Worm (Caenorhabditis elegans): ENCODE data around the gene cdh-4.

Gene cdh-4

ce11 chrIII:4470793-4471192 is 49.4 kb upstream of the cdh-4 start (continued):
- TF ChIP-seq T26A8.4 (GFP tag; IDR thresholded peaks at IDR 0.05), result peak; percentile 87
- no peak for TF ChIP-seq ceh-32 (tag; optimal IDR thresholded peaks at IDR 0.05; ENCODE audit: poor library complexity)
- TF ChIP-seq spr-3 (GFP tag; optimal IDR thresholded peaks at IDR 0.05), result peak; percentile 84
- TF ChIP-seq lin-38 (GFP tag; IDR thresholded peaks at IDR 0.05), result peak; percentile 77
- TF ChIP-seq zag-1 (tag; optimal IDR thresholded peaks at IDR 0.05), result no peak
- peak; percentile 59 for TF ChIP-seq F49E8.2 (tag; optimal IDR thresholded peaks at IDR 0.05; ENCODE audit: borderline replicate concordance)
- TF ChIP-seq sdz-12 (GFP tag; optimal IDR thresholded peaks at IDR 0.05), result peak; percentile 53
- peak; percentile 59 for TF ChIP-seq lir-3 (tag; optimal IDR thresholded peaks at IDR 0.05)
- TF ChIP-seq ceh-44 (GFP tag; IDR thresholded peaks at IDR 0.05), result peak; percentile 87
- 0 out of 2 replicates have a peak, but pooled peaks have one; percentile 54 for TF ChIP-seq Y75B8A.6 (GFP tag; IDR thresholded peaks at IDR 0.05)
- TF ChIP-seq dmd-6 (GFP tag; IDR thresholded peaks at IDR 0.05), result peak; percentile 54
- TF ChIP-seq nhr-41 (GFP tag; IDR thresholded peaks at IDR 0.05), result 0 out of 2 replicates have a peak, but pooled peaks have one; percentile 36
- TF ChIP-seq ceh-28 (tag; optimal IDR thresholded peaks at IDR 0.05), result no peak
- no peak for TF ChIP-seq lin-29 (GFP tag; IDR thresholded peaks at IDR 0.05)
- no peak for TF ChIP-seq ces-1 (GFP tag; optimal IDR thresholded peaks at IDR 0.05)
- peak; percentile 77 for TF ChIP-seq tra-1 (GFP tag; IDR thresholded peaks at IDR 0.05)
- peak; percentile 84 for TF ChIP-seq mes-2 (tag; optimal IDR thresholded peaks at IDR 0.05; ENCODE audit: poor library complexity, severe bottlenecking)
- TF ChIP-seq lin-39 (tag; optimal IDR thresholded peaks at IDR 0.05), result no peak
- peak; percentile 65; the same call in 1 of the 2 replicates for TF ChIP-seq dmd-9 (GFP tag; IDR thresholded peaks at IDR 0.05)
- peak; percentile 75 for TF ChIP-seq mep-1 (tag; optimal IDR thresholded peaks at IDR 0.05)
- TF ChIP-seq mxl-3 (GFP tag; optimal IDR thresholded peaks at IDR 0.05), result no peak
- peak; percentile 84 for TF ChIP-seq lim-7 (GFP tag; IDR thresholded peaks at IDR 0.05)
- TF ChIP-seq mxl-2 (GFP tag; conservative IDR thresholded peaks at IDR 0.05), result no peak
- TF ChIP-seq dmd-8 (GFP tag; IDR thresholded peaks at IDR 0.05), result peak; percentile 86
- TF ChIP-seq unc-39 (tag; optimal IDR thresholded peaks at IDR 0.05), result no peak
- peak; percentile 64 for TF ChIP-seq ztf-7 (tag; optimal IDR thresholded peaks at IDR 0.05)
- peak; percentile 45 for TF ChIP-seq F10B5.3 (tag; optimal IDR thresholded peaks at IDR 0.05)
- no peak for TF ChIP-seq fos-1 (tag; optimal IDR thresholded peaks at IDR 0.05)
- peak; percentile 67 to 78 for TF ChIP-seq daf-16 (GFP tag; optimal IDR thresholded peaks at IDR 0.05)
- peak; percentile 57 for TF ChIP-seq daf-16 (tag; optimal IDR thresholded peaks at IDR 0.05)
- TF ChIP-seq attf-4 (tag; optimal IDR thresholded peaks at IDR 0.05), result no peak
- TF ChIP-seq unc-130 (GFP tag; optimal IDR thresholded peaks at IDR 0.05), result peak; percentile 45
- TF ChIP-seq mdl-1 (tag; optimal IDR thresholded peaks at IDR 0.05), result no peak
- TF ChIP-seq F44E2.7 (GFP tag; IDR thresholded peaks at IDR 0.05), result peak; percentile 78; the same call in 1 of the 2 replicates
- no peak for TF ChIP-seq nhr-10 (tag; optimal IDR thresholded peaks at IDR 0.05)
- no peak for TF ChIP-seq ztf-11 (tag; optimal IDR thresholded peaks at IDR 0.05)
- TF ChIP-seq jun-1 (tag; optimal IDR thresholded peaks at IDR 0.05), result no peak
- TF ChIP-seq nhr-11 (tag; optimal IDR thresholded peaks at IDR 0.05), result no peak
- TF ChIP-seq madf-9 (GFP tag; conservative IDR thresholded peaks at IDR 0.05), result peak; percentile 52; the same call in 1 of the 2 replicates
- TF ChIP-seq dve-1 (tag; optimal IDR thresholded peaks at IDR 0.05; ENCODE audit: insufficient read depth), result peak; percentile 67
- TF ChIP-seq pha-4 (GFP tag; IDR thresholded peaks at IDR 0.05), result peak; percentile 75
- TF ChIP-seq pha-4 (tag; optimal IDR thresholded peaks at IDR 0.05), result no peak
- TF ChIP-seq lin-1 (GFP tag; IDR thresholded peaks at IDR 0.05), result peak; percentile 34; the same call in 1 of the 2 replicates
- TF ChIP-seq ama-1 (optimal IDR thresholded peaks at IDR 0.05), result no peak
- TF ChIP-seq snpc-1.2 (GFP tag; IDR thresholded peaks at IDR 0.05), result peak; percentile 74
- peak; percentile 85 for TF ChIP-seq Y105C5A.15 (GFP tag; IDR thresholded peaks at IDR 0.05)
- peak in 1 of 2 experiments; percentile 55 for TF ChIP-seq hif-1 (tag; optimal IDR thresholded peaks at IDR 0.05)
- no peak for TF ChIP-seq zip-11 (GFP tag; IDR thresholded peaks at IDR 0.05)
- TF ChIP-seq hlh-30 (tag; optimal IDR thresholded peaks at IDR 0.05; ENCODE audit: insufficient read depth), result peak; percentile 69
- peak; percentile 86 for TF ChIP-seq duxl-1 (tag; optimal IDR thresholded peaks at IDR 0.05; ENCODE audit: poor library complexity)
- TF ChIP-seq ZK337.2 (GFP tag; IDR thresholded peaks at IDR 0.05), result no peak

Measured in whole organism, L4 larva.